Fruit fly (Drosophila melanogaster): Measurements from ENCODE around the gene CG6163.
A peak's percentile ranks its signal among the peaks of the same experiment; 100 is the strongest.

CG6163 gene

DNA sequence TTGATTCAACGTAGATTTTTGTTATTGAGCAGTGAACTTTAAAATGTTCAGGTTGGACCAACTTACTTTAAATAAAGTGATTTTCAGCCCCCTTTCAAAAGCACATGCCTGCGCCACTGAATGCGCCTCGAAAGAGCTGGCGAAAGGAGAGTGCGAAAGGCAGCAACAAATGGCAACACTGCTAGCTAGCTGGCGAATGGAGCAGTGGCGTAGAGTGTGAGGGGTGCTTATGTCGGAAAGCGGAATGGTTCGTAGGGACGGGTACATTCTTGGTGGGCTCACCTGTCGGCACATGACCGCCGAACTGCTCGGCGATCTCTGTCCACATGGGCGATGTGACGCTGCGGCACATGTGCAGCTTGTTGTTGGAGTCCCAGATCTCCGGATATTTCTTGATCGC lies 358 bp downstream of the CG6163 start:
- TF ChIP-seq foxo (GFP tag; optimal IDR thresholded peaks at IDR 0.05) = peak; percentile 1 to 84
- TF ChIP-seq OdsH (GFP tag; optimal IDR thresholded peaks at IDR 0.05) = peak; percentile 68
- no peak for TF ChIP-seq Dif (GFP tag; optimal IDR thresholded peaks at IDR 0.05; ENCODE audit: partially characterized antibody)
- peak; percentile 24 for TF ChIP-seq sage (GFP tag; optimal IDR thresholded peaks at IDR 0.05)
- peak; percentile 74 for TF ChIP-seq Hnf4 (GFP tag; optimal IDR thresholded peaks at IDR 0.05)
- peak; percentile 69 for TF ChIP-seq Sp1 (GFP tag; optimal IDR thresholded peaks at IDR 0.05)
- peak; percentile 78 for TF ChIP-seq HLH106 (tag; optimal IDR thresholded peaks at IDR 0.05)
- peak; percentile 29 for TF ChIP-seq CG32264 (GFP tag; optimal IDR thresholded peaks at IDR 0.05)
- peak; percentile 17 for TF ChIP-seq Hr83 (GFP tag; optimal IDR thresholded peaks at IDR 0.05; ENCODE audit: poor library complexity, severe bottlenecking)
- peak; percentile 66 for TF ChIP-seq woc (GFP tag; optimal IDR thresholded peaks at IDR 0.05)
- TF ChIP-seq CrebA (GFP tag; optimal IDR thresholded peaks at IDR 0.05; ENCODE audit: borderline replicate concordance) = no peak
- TF ChIP-seq h (GFP tag; optimal IDR thresholded peaks at IDR 0.05) = peak; percentile 83
- peak; percentile 3 for TF ChIP-seq GATAd (GFP tag; optimal IDR thresholded peaks at IDR 0.05)
- peak; percentile 79 for TF ChIP-seq ey (GFP tag; optimal IDR thresholded peaks at IDR 0.05)
- TF ChIP-seq dmrt93B (GFP tag; optimal IDR thresholded peaks at IDR 0.05) = peak; percentile 72
- no peak for TF ChIP-seq brk (GFP tag; optimal IDR thresholded peaks at IDR 0.05)
- peak; percentile 39 for TF ChIP-seq CG9705 (GFP tag; optimal IDR thresholded peaks at IDR 0.05)
- peak; percentile 78 for TF ChIP-seq br (GFP tag; optimal IDR thresholded peaks at IDR 0.05)
- TF ChIP-seq usp (GFP tag; optimal IDR thresholded peaks at IDR 0.05) = no peak
- no peak for TF ChIP-seq psq (GFP tag; optimal IDR thresholded peaks at IDR 0.05)
- no peak for TF ChIP-seq Abd-B (GFP tag; optimal IDR thresholded peaks at IDR 0.05)
- peak; percentile 79 for TF ChIP-seq fru (GFP tag; optimal IDR thresholded peaks at IDR 0.05)
- TF ChIP-seq Mio (GFP tag; optimal IDR thresholded peaks at IDR 0.05) = no peak
- no peak for TF ChIP-seq N (GFP tag; optimal IDR thresholded peaks at IDR 0.05)
- peak; percentile 82 for TF ChIP-seq rgr (GFP tag; optimal IDR thresholded peaks at IDR 0.05)
- peak; percentile 73 for TF ChIP-seq tai (GFP tag; optimal IDR thresholded peaks at IDR 0.05)
- no peak for TF ChIP-seq dl (GFP tag; optimal IDR thresholded peaks at IDR 0.05; ENCODE audit: insufficient read depth in 1 of 2, partially characterized antibody in 2 of 2)

DNA sequence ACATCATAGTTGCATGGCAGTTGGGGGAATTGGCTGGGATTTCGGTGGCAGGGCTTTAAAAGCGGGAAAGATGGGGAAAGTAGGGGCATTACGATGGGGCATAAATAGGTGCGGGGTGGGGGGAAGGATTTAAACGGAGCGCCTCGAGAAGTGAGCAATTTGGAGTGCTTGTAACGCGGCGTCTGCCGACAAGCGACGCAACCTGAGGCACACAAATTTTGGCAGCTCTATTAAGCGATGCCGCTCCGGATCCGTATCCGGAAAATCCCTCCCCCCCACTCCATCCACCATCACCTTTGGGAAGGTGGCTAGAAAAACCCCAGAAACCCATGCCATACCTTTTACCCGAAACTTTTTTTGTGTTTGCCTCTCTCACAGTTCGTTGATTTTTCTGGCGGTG lies 5.1 kb downstream of the CG6163 start:
- TF ChIP-seq Sp1 (GFP tag; optimal IDR thresholded peaks at IDR 0.05) = no peak
- no peak for TF ChIP-seq Hr83 (GFP tag; optimal IDR thresholded peaks at IDR 0.05; ENCODE audit: poor library complexity, severe bottlenecking)
- TF ChIP-seq Mio (GFP tag; optimal IDR thresholded peaks at IDR 0.05) = no peak

DNA sequence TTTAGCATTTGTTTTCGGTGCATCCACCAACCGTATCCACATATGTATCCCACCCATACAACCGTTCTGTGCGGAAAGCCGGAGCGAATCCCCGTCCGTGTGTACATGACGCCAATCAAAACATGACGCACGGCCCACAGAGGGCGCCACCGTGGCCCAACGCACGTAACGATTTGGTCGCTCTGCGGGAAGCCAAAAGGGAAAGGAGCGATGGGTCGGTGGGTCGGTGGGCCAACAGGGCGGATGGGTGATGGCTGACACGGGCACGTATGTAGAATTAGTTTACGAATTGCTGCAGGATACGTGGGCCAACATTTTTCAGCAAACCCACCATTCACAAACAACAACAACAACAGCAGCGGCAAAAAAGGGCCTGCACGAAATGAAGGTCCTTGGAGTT lies 6.0 kb downstream of the CG6163 start:
- TF ChIP-seq dmrt93B (GFP tag; optimal IDR thresholded peaks at IDR 0.05) = no peak
- no peak for TF ChIP-seq Rel (GFP tag; optimal IDR thresholded peaks at IDR 0.05)
- TF ChIP-seq Rel (tag; optimal IDR thresholded peaks at IDR 0.05) = no peak
- no peak for TF ChIP-seq sage (GFP tag; optimal IDR thresholded peaks at IDR 0.05)
- no peak for TF ChIP-seq HLH106 (tag; optimal IDR thresholded peaks at IDR 0.05)
- no peak for TF ChIP-seq woc (GFP tag; optimal IDR thresholded peaks at IDR 0.05)
- TF ChIP-seq h (GFP tag; optimal IDR thresholded peaks at IDR 0.05) = no peak
- no peak for TF ChIP-seq lola (GFP tag; optimal IDR thresholded peaks at IDR 0.05)
- no peak for TF ChIP-seq GATAd (GFP tag; optimal IDR thresholded peaks at IDR 0.05)
- TF ChIP-seq Hr83 (GFP tag; optimal IDR thresholded peaks at IDR 0.05; ENCODE audit: poor library complexity, severe bottlenecking) = no peak

DNA sequence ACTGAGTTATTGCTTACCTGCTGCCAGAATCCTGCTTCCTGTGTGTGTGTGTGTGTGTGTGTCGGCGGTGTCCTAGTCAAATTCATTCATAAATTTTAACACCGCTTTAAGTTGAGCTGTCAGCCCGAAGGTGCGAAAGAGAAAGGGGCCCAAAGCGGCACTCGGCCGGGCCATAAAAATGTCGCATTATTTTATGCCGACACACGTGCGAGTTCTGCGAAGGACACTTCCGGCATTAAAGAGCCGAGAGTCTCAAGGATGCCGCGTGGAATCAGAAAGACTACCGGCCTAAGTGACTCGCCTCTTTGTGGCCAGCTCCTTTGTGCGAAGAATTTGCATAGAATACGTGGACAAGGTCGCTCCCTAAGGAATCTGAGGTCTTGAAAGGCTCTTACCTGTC lies 7.6 kb downstream of the CG6163 start:
- TF ChIP-seq sv (GFP tag; optimal IDR thresholded peaks at IDR 0.05) (no peak), brk (GFP tag; optimal IDR thresholded peaks at IDR 0.05) (no peak), Myc (optimal IDR thresholded peaks at IDR 0.05) (no peak), CrebA (GFP tag; optimal IDR thresholded peaks at IDR 0.05; ENCODE audit: borderline replicate concordance) (no peak), GATAd (GFP tag; optimal IDR thresholded peaks at IDR 0.05) (no peak), jim (GFP tag; optimal IDR thresholded peaks at IDR 0.05) (no peak), Vsx2 (GFP tag; optimal IDR thresholded peaks at IDR 0.05; ENCODE audit: partially characterized antibody) (no peak), pan (optimal IDR thresholded peaks at IDR 0.05) (no peak), Jra (GFP tag; optimal IDR thresholded peaks at IDR 0.05) (no peak)

Measured in whole organism, wandering third instar larva.